Fruit fly (Drosophila melanogaster) Kc167 (cell line): ENCODE measurements around the gene CG17118.

Source experiments
- Myc ChIP-seq: fragments of >200 bp; optimal IDR thresholded peaks from 2 replicates; lab custom pipeline; 2017; ENCODE audit warnings: missing external identifiers
- Sin3A ChIP-seq: fragments of >200 bp; optimal IDR thresholded peaks from 2 replicates; lab custom pipeline; 2018; ENCODE audit warnings: missing external identifiers
- h ChIP-seq: fragments of >200 bp; optimal IDR thresholded peaks from 3 replicates; lab custom pipeline; 2018; ENCODE audit warnings: missing external identifiers
- psq ChIP-seq: fragments of >200 bp; optimal IDR thresholded peaks from 2 replicates; lab custom pipeline; 2017; ENCODE audit warnings: missing external identifiers
- ttk ChIP-seq: sonication (Bioruptor generic); optimal IDR thresholded peaks from 2 replicates; lab custom pipeline; 2017; ENCODE audit warnings: missing external identifiers

dm6 chr2L:10693018-10693417 is 37.0 kb upstream of the CG17118 start:
- TF ChIP-seq psq (lab: Kevin White, UChicago) (no peak), Myc (lab: Kevin White, UChicago) (no peak), ttk (lab: Kevin White, UChicago) (no peak), h (lab: Kevin White, UChicago) (no peak), Sin3A (no peak)
